Worm (Caenorhabditis elegans) whole organism, L4 larva: Measurements from ENCODE around the gene osm-11.
A peak's percentile ranks its signal among the peaks of the same experiment; 100 is the strongest.

Experiments
- ceh-82 ChIP-seq: sonication (generic microtip); optimal IDR thresholded peaks from 2 replicates; lab custom pipeline; 2017; ENCODE audit warnings: missing biosample characterization, missing genetic modification characterization
- egl-27 ChIP-seq: sonication (generic microtip); optimal IDR thresholded peaks from 3 replicates; lab custom pipeline; 2017; ENCODE audit warnings: missing biosample characterization, missing genetic modification reagents, missing genetic modification characterization
- fkh-10 ChIP-seq: fragments of 150-350 bp; optimal IDR thresholded peaks from 2 replicates; lab custom pipeline; 2014; ENCODE audit warnings: missing biosample characterization, missing genetic modification reagents, missing genetic modification characterization
- madf-5 ChIP-seq, 2 experiments: fragments of 200-800 bp; sonication (Bioruptor generic); IDR thresholded peaks; 2 replicates each; pipeline ENCODE4 v1.3.6; 2022; ENCODE audit warnings: missing compliant biosample characterization in 2 of 2, missing genetic modification characterization in 2 of 2
- mxl-2 ChIP-seq: fragments of 200-800 bp; sonication (Bioruptor generic); conservative IDR thresholded peaks from 2 replicates; pipeline ENCODE4 v1.3.6; 2022; ENCODE audit warnings: missing genetic modification reagents, missing genetic modification characterization, missing compliant biosample characterization
- nhr-28 ChIP-seq: fragments of 150-350 bp; optimal IDR thresholded peaks from 2 replicates; lab custom pipeline; 2014; ENCODE audit warnings: missing biosample characterization, missing genetic modification characterization
- unc-62 ChIP-seq, 3 experiments: fragments of 150-350 bp in 1 of 3; sonication (generic microtip); optimal IDR thresholded peaks in 2 of 3; peaks in 1 of 3; 1 replicate in 1 of 3; 2 replicates in 2 of 3; lab custom pipeline; 2014 to 2017; ENCODE audit warnings: missing biosample characterization in 3 of 3, missing genetic modification characterization in 3 of 3, missing genetic modification reagents in 3 of 3, missing genotype in 1 of 3

Gene osm-11

DNA sequence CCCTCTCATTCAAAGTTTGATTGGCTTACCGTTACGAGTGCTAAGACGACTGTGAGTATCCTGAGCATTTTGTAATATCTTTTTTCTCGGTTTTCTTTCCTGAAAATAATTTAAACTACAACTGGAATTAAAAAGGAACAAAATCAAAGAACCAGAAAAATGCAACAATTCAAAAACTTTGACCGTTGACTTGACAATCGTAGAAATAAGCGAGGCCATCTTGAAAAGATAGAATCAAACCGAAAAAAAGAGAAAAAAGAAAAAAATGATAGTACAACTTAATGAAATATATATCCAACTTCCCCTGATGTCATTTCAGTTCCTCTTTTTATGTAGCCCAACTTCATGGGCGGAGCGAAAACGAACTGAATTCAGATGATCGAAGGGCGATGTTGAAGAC, 46.8 kb downstream of the osm-11 start, which contains the start of gene F10D7.3 (continued):
- TF ChIP-seq mxl-2 = no peak
- TF ChIP-seq ceh-82 (tag; lab: Kevin White, UChicago) = no peak
- TF ChIP-seq madf-5 (GFP tag; IDR thresholded peaks at IDR 0.05; lab: Robert Waterston, UW) = no peak
- no peak for TF ChIP-seq fkh-10 (GFP tag; lab: Kevin White, UChicago)

- peak in 1 of 2 experiments; percentile 98 for TF ChIP-seq unc-62 (GFP tag; optimal IDR thresholded peaks at IDR 0.05 in 1 of 2; lab: Kevin White, UChicago)
- TF ChIP-seq unc-62 (tag; optimal IDR thresholded peaks at IDR 0.05; lab: Kevin White, UChicago) = no peak
- TF ChIP-seq egl-27 (tag; lab: Kevin White, UChicago) = no peak
- TF ChIP-seq nhr-28 (tag; lab: Kevin White, UChicago) = peak; percentile 25
Measured at ce11 chrX:17373955-17374354, 47.4 kb downstream of the osm-11 start.
